Fruit fly (Drosophila melanogaster) whole organism, pupa: ENCODE results near the gene CG16959.

ENCODE experiments used
- CG10348 ChIP-seq: fragments of 200-800 bp; sonication (Bioruptor generic); IDR thresholded peaks from 2 replicates; pipeline ENCODE4 v1.3.6; 2022; ENCODE audit warnings: missing biosample characterization, missing genetic modification characterization
- CG12605 ChIP-seq: fragments of 200-800 bp; sonication (Bioruptor generic); IDR thresholded peaks from 2 replicates; pipeline ENCODE4 v1.3.6; 2022; ENCODE audit warnings: missing biosample characterization, missing genetic modification characterization
- CG13204 ChIP-seq: fragments of 200-800 bp; sonication (Bioruptor generic); optimal IDR thresholded peaks from 2 replicates; lab custom pipeline; 2018; ENCODE audit warnings: missing biosample characterization, mild to moderate bottlenecking, missing genetic modification characterization, moderate library complexity
- CG14655 ChIP-seq: fragments of 200-800 bp; sonication (Bioruptor generic); optimal IDR thresholded peaks from 3 replicates; lab custom pipeline; 2017; ENCODE audit warnings: mild to moderate bottlenecking, missing biosample characterization, missing genetic modification reagents, missing genetic modification characterization
- CG15710 ChIP-seq: fragments of 200-800 bp; sonication (Bioruptor generic); optimal IDR thresholded peaks from 2 replicates; lab custom pipeline; 2018; ENCODE audit warnings: missing biosample characterization, mild to moderate bottlenecking, missing genetic modification characterization, moderate library complexity
- CG17806 ChIP-seq: fragments of 200-800 bp; sonication (Bioruptor generic); optimal IDR thresholded peaks from 2 replicates; lab custom pipeline; 2018; ENCODE audit warnings: missing biosample characterization, mild to moderate bottlenecking, missing genetic modification characterization, moderate library complexity
- CG32121 ChIP-seq: fragments of 200-800 bp; sonication (Bioruptor generic); IDR thresholded peaks from 2 replicates; pipeline ENCODE4 v1.3.6; 2022; ENCODE audit warnings: missing biosample characterization, missing genetic modification characterization
- CG34367 ChIP-seq: fragments of 200-800 bp; sonication (Bioruptor generic); optimal IDR thresholded peaks from 2 replicates; lab custom pipeline; 2018; ENCODE audit warnings: missing biosample characterization, mild to moderate bottlenecking, missing genetic modification characterization
- CG4496 ChIP-seq: fragments of 200-800 bp; sonication (Bioruptor generic); IDR thresholded peaks from 3 replicates; pipeline ENCODE4 v1.3.6; 2022; ENCODE audit warnings: missing biosample characterization, missing genetic modification characterization
- CG8159 ChIP-seq: fragments of 200-800 bp; sonication (Bioruptor generic); optimal IDR thresholded peaks from 3 replicates; lab custom pipeline; 2018; ENCODE audit warnings: missing biosample characterization, mild to moderate bottlenecking, missing genetic modification characterization, moderate library complexity
- CG8301 ChIP-seq: fragments of 200-800 bp; sonication (Bioruptor generic); optimal IDR thresholded peaks from 2 replicates; lab custom pipeline; 2018; ENCODE audit warnings: missing biosample characterization, mild to moderate bottlenecking, missing genetic modification characterization
- CG9948 ChIP-seq: fragments of 200-800 bp; sonication (Bioruptor generic); optimal IDR thresholded peaks from 2 replicates; lab custom pipeline; 2018; ENCODE audit warnings: missing biosample characterization, mild to moderate bottlenecking, missing genetic modification characterization, moderate library complexity
- D1 ChIP-seq: fragments of 200-800 bp; sonication (Bioruptor generic); optimal IDR thresholded peaks from 2 replicates; lab custom pipeline; 2018; ENCODE audit warnings: missing biosample characterization, mild to moderate bottlenecking, missing genetic modification characterization, moderate library complexity
- EcR ChIP-seq: fragments of 200-800 bp; sonication (Bioruptor generic); optimal IDR thresholded peaks from 3 replicates; lab custom pipeline; 2019; ENCODE audit warnings: missing biosample characterization, missing genetic modification characterization, mild to moderate bottlenecking, moderate library complexity, missing genetic modification reagents
- Ets98B ChIP-seq: fragments of 200-800 bp; sonication (Bioruptor generic); IDR thresholded peaks from 2 replicates; pipeline ENCODE4 v1.3.6; 2022; ENCODE audit warnings: missing biosample characterization, missing genetic modification characterization
- Pif1A ChIP-seq: fragments of 200-800 bp; sonication (Bioruptor generic); optimal IDR thresholded peaks from 3 replicates; lab custom pipeline; 2016; ENCODE audit warnings: missing biosample characterization, missing genetic modification characterization
- Pif1B ChIP-seq: fragments of 200-800 bp; sonication (Bioruptor generic); optimal IDR thresholded peaks from 3 replicates; lab custom pipeline; 2016; ENCODE audit warnings: missing biosample characterization, missing genetic modification characterization
- Snoo ChIP-seq: fragments of 200-800 bp; sonication (Bioruptor generic); optimal IDR thresholded peaks from 3 replicates; lab custom pipeline; 2017; ENCODE audit warnings: missing biosample characterization, mild to moderate bottlenecking, missing genetic modification characterization, inconsistent platforms
- fd96Ca ChIP-seq: fragments of 200-800 bp; sonication (Bioruptor generic); IDR thresholded peaks from 3 replicates; pipeline ENCODE4 v1.3.6; 2022; ENCODE audit warnings: missing biosample characterization, missing genetic modification characterization
- gl ChIP-seq: fragments of 200-800 bp; sonication (Bioruptor generic); optimal IDR thresholded peaks from 2 replicates; lab custom pipeline; 2018; ENCODE audit warnings: missing biosample characterization, mild to moderate bottlenecking, missing genetic modification characterization
- rn ChIP-seq: fragments of 200-800 bp; sonication (Bioruptor generic); IDR thresholded peaks from 2 replicates; pipeline ENCODE4 v1.3.6; 2022; ENCODE audit warnings: missing biosample characterization, missing genetic modification characterization

Gene CG16959

DNA sequence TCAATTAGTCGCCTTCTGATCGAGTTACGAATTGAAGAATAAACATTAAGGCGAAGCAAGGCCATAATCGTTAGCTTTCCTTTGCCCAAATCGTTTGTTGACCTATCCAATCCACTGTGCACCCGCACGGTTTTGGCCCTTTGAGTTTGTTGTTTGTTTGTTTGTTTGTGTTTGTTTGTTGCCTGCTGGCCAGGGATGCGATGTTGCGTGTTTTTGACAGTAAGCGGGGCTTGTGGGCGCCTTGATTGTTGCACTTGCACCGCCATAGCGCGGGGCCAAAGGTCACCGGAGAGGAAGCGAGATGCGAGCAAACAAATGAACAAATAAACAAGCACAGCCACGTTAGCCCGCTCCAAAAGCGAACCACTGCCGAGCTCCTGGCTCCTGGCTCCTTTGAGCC lies 44.7 kb upstream of the CG16959 start:
- TF ChIP-seq CG17806 (tag; lab: Kevin White, UChicago) (no peak), Snoo (tag; lab: Kevin White, UChicago) (no peak), CG8301 (no peak), CG15710 (tag; lab: Kevin White, UChicago) (no peak), CG12605 (GFP tag; lab: Robert Waterston, UW) (no peak), rn (GFP tag; lab: Robert Waterston, UW) (no peak), Ets98B (GFP tag; lab: Robert Waterston, UW) (no peak), CG13204 (no peak), Pif1B (GFP tag; lab: Kevin White, UChicago) (no peak), CG9948 (tag; lab: Kevin White, UChicago) (no peak), EcR (GFP tag; lab: Kevin White, UChicago) (no peak)

dm6 chr3L:15169010-15169409 lies 43.9 kb upstream of the CG16959 start:
- TF ChIP-seq Pif1A (no peak), CG8301 (no peak), CG10348 (GFP tag; lab: Robert Waterston, UW) (no peak), fd96Ca (GFP tag; lab: Robert Waterston, UW) (no peak), CG4496 (GFP tag; lab: Robert Waterston, UW) (no peak), D1 (tag; lab: Kevin White, UChicago) (no peak), gl (tag; lab: Kevin White, UChicago) (no peak), Snoo (tag; lab: Kevin White, UChicago) (no peak), CG32121 (GFP tag; lab: Robert Waterston, UW) (no peak)

DNA sequence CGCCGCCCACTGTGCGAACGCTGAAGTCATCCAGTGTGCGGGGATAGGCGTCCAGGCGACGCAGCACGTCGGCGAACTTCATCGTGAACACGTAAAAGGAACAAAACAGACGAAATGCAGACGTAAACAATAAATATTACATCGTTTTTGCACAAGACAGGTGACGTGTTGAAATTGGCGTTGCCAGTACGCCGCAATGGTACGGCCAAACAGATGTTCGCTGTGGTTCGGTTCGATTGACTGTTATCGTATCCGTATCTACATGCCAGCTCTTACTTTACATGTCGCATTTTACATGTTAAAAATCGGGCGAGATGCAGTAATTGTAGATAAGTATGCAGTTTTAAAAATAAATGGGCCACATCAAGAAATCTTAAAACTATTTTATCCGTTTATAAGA lies 38.3 kb upstream of the CG16959 start, which contains the start of gene CG7011:
CG7011 (minus strand) TSS at position 215 of the 400 bp plus-strand sequence.
- no peak for TF ChIP-seq Pif1B (GFP tag; lab: Kevin White, UChicago)
- TF ChIP-seq CG8301, result no peak
- no peak for TF ChIP-seq rn (GFP tag; lab: Robert Waterston, UW)
- no peak for TF ChIP-seq Pif1A
- no peak for TF ChIP-seq CG15710 (tag; lab: Kevin White, UChicago)
- no peak for TF ChIP-seq fd96Ca (GFP tag; lab: Robert Waterston, UW)
- TF ChIP-seq gl (tag; lab: Kevin White, UChicago), result no peak
- TF ChIP-seq CG9948 (tag; lab: Kevin White, UChicago), result no peak
- no peak for TF ChIP-seq CG4496 (GFP tag; lab: Robert Waterston, UW)
- no peak for TF ChIP-seq CG34367
- TF ChIP-seq D1 (tag; lab: Kevin White, UChicago), result no peak
- TF ChIP-seq CG17806 (tag; lab: Kevin White, UChicago), result no peak
- no peak for TF ChIP-seq Snoo (tag; lab: Kevin White, UChicago)
- TF ChIP-seq CG10348 (GFP tag; lab: Robert Waterston, UW), result no peak

- no peak for TF ChIP-seq CG4496 (GFP tag; lab: Robert Waterston, UW)
- TF ChIP-seq CG14655 (GFP tag; lab: Kevin White, UChicago), result no peak
- TF ChIP-seq CG8159 (tag; lab: Kevin White, UChicago), result no peak
- TF ChIP-seq CG10348 (GFP tag; lab: Robert Waterston, UW), result no peak
- TF ChIP-seq gl (tag; lab: Kevin White, UChicago), result no peak
- TF ChIP-seq CG17806 (tag; lab: Kevin White, UChicago), result no peak
These were observed 37.9 kb upstream of the CG16959 start for dm6 chr3L:15162988-15163387.

- TF ChIP-seq CG10348 (GFP tag; lab: Robert Waterston, UW) (no peak), Ets98B (GFP tag; lab: Robert Waterston, UW) (no peak), CG4496 (GFP tag; lab: Robert Waterston, UW) (no peak), gl (tag; lab: Kevin White, UChicago) (no peak), CG8301 (no peak), CG34367 (no peak), Snoo (tag; lab: Kevin White, UChicago) (no peak), Pif1A (no peak), EcR (GFP tag; lab: Kevin White, UChicago) (no peak), CG8159 (tag; lab: Kevin White, UChicago) (no peak), CG14655 (GFP tag; lab: Kevin White, UChicago) (no peak)
These were observed 36.9 kb upstream of the CG16959 start for dm6 chr3L:15162005-15162404.

dm6 chr3L:15161549-15161948 lies 36.4 kb upstream of the CG16959 start, which contains the start of gene CG6878:
Gene CG6878 (plus strand): TSS chr3L:15161817.
- TF ChIP-seq Ets98B (GFP tag; lab: Robert Waterston, UW) (no peak), CG12605 (GFP tag; lab: Robert Waterston, UW) (no peak), CG8301 (no peak), CG8159 (tag; lab: Kevin White, UChicago) (no peak), EcR (GFP tag; lab: Kevin White, UChicago) (no peak), Snoo (tag; lab: Kevin White, UChicago) (no peak), CG17806 (tag; lab: Kevin White, UChicago) (no peak)
- TF ChIP-seq, all 21 proteins: peak for 0
